Fruit fly (Drosophila melanogaster): ENCODE results near the gene Apl.

Apl gene

DNA sequence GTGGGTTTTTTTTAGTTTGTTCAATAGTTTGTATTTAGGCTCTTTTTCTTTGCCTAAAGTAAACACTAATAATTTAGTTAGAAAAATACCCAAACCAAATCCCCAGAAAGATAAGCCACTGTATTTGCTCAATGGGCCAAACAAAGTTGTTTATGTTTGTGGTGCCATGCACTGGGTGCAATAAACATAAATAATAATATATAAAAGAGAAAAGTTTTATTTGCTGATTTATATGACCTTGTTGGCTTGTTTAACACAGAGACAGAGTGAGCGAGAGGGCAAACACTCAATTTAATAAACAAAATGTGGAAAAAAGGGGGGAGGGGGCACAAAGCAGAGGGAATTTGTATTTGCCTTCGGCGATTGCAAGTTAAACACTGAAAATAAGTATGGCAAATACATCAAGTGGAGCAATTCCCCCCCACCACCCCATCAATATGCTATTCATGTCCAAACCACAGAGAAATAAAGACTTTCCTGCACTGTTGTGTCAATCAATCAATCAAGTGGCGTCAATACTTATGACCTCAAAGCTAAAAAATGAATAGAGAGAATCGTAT, 45.6 kb downstream of the Apl start (continued):
- TF ChIP-seq GATAe (GFP tag; conservative IDR thresholded peaks at IDR 0.05) (no peak), E2f2 (GFP tag; IDR thresholded peaks at IDR 0.05) (no peak), B-H2 (GFP tag; optimal IDR thresholded peaks at IDR 0.05) (no peak), bbx (GFP tag; IDR thresholded peaks at IDR 0.05; ENCODE audit: partially characterized antibody) (no peak), zen2 (GFP tag; IDR thresholded peaks at IDR 0.05; ENCODE audit: partially characterized antibody) (no peak), sima (GFP tag; optimal IDR thresholded peaks at IDR 0.05) (no peak), CG3065 (GFP tag; optimal IDR thresholded peaks at IDR 0.05) (no peak), CG16813 (GFP tag; IDR thresholded peaks at IDR 0.05; ENCODE audit: partially characterized antibody) (no peak), esg (GFP tag; conservative IDR thresholded peaks at IDR 0.05) (no peak), HLH4C (GFP tag; IDR thresholded peaks at IDR 0.05; ENCODE audit: partially characterized antibody) (no peak), z (GFP tag; IDR thresholded peaks at IDR 0.05) (no peak), CG6683 (GFP tag; optimal IDR thresholded peaks at IDR 0.05) (no peak), CG10209 (GFP tag; optimal IDR thresholded peaks at IDR 0.05) (peak; percentile 44), ssp (GFP tag; IDR thresholded peaks at IDR 0.05) (no peak), Hr78 (GFP tag; optimal IDR thresholded peaks at IDR 0.05) (peak in 1 of 2 experiments; percentile 45), dmrt99B (tag; optimal IDR thresholded peaks at IDR 0.05) (peak; percentile 37), CG8089 (GFP tag; optimal IDR thresholded peaks at IDR 0.05) (no peak), CG7839 (tag; optimal IDR thresholded peaks at IDR 0.05) (peak; percentile 22), CG10267 (tag; optimal IDR thresholded peaks at IDR 0.05) (peak; percentile 53), ab (GFP tag; optimal IDR thresholded peaks at IDR 0.05) (no peak), CTCF (GFP tag; optimal IDR thresholded peaks at IDR 0.05) (no peak), Dad (GFP tag; optimal IDR thresholded peaks at IDR 0.05) (no peak), Xrp1 (GFP tag; IDR thresholded peaks at IDR 0.05) (peak; percentile 73), schlank (tag; optimal IDR thresholded peaks at IDR 0.05) (no peak), Atf-2 (GFP tag; optimal IDR thresholded peaks at IDR 0.05) (no peak), onecut (GFP tag; IDR thresholded peaks at IDR 0.05) (no peak), sob (GFP tag; IDR thresholded peaks at IDR 0.05) (no peak), Elba2 (GFP tag; optimal IDR thresholded peaks at IDR 0.05) (no peak), her (GFP tag; optimal IDR thresholded peaks at IDR 0.05) (no peak), zfh2 (GFP tag; optimal IDR thresholded peaks at IDR 0.05) (no peak), dm (GFP tag; optimal IDR thresholded peaks at IDR 0.05) (no peak), kni (GFP tag; optimal IDR thresholded peaks at IDR 0.05) (no peak), Sry-δ (GFP tag; optimal IDR thresholded peaks at IDR 0.05) (no peak), CG30431 (GFP tag; optimal IDR thresholded peaks at IDR 0.05) (no peak), Ets65A (GFP tag) (no peak), CG10979 (tag; optimal IDR thresholded peaks at IDR 0.05) (peak; percentile 58), lbe (GFP tag; optimal IDR thresholded peaks at IDR 0.05) (no peak), Rfx (GFP tag; IDR thresholded peaks at IDR 0.05) (no peak), CG13123 (GFP tag; optimal IDR thresholded peaks at IDR 0.05) (no peak), CG14860 (GFP tag; IDR thresholded peaks at IDR 0.05; ENCODE audit: partially characterized antibody) (no peak), sens-2 (GFP tag; IDR thresholded peaks at IDR 0.05) (no peak), CG17829 (tag; optimal IDR thresholded peaks at IDR 0.05) (peak; percentile 13), grau (tag; optimal IDR thresholded peaks at IDR 0.05) (peak; percentile 7), Vsx1 (GFP tag; optimal IDR thresholded peaks at IDR 0.05) (peak; percentile 71), CG7745 (tag; optimal IDR thresholded peaks at IDR 0.05) (peak; percentile 76), sim (GFP tag; IDR thresholded peaks at IDR 0.05) (no peak), crc (GFP tag; optimal IDR thresholded peaks at IDR 0.05) (no peak), CG11723 (GFP tag; optimal IDR thresholded peaks at IDR 0.05) (no peak), twi (tag; optimal IDR thresholded peaks at IDR 0.05) (no peak), Hr3 (GFP tag; optimal IDR thresholded peaks at IDR 0.05) (no peak), CG1832 (GFP tag; optimal IDR thresholded peaks at IDR 0.05) (no peak), ase (GFP tag; IDR thresholded peaks at IDR 0.05) (no peak)

All from whole organism, embryonic.